Fruit fly (Drosophila melanogaster) whole organism, embryonic: ENCODE results near the gene CG42814.

Experiments used
- ATbp ChIP-seq: fragments of 200-800 bp; sonication (Bioruptor generic); optimal IDR thresholded peaks from 2 replicates; lab custom pipeline; 2017; ENCODE audit warnings: missing biosample characterization, mild to moderate bottlenecking, missing genetic modification characterization, missing genetic modification reagents
- Awh ChIP-seq: fragments of 200-800 bp; sonication (Bioruptor generic); IDR thresholded peaks from 2 replicates; pipeline ENCODE4, ENCODE4 v1.3.6; 2022; ENCODE audit warnings: missing biosample characterization, missing genetic modification characterization
- Bdp1 ChIP-seq: fragments of 200-800 bp; sonication (Bioruptor generic); optimal IDR thresholded peaks from 3 replicates; lab custom pipeline; 2016; ENCODE audit warnings: missing biosample characterization, missing genetic modification characterization
- CG11085 ChIP-seq: fragments of 200-800 bp; sonication (Bioruptor generic); IDR thresholded peaks from 2 replicates; pipeline ENCODE4 v1.3.6; 2022; ENCODE audit warnings: missing biosample characterization, missing genetic modification characterization
- CG11093 ChIP-seq: fragments of 200-800 bp; sonication (Bioruptor generic); IDR thresholded peaks from 3 replicates; pipeline ENCODE4 v1.3.6; 2022; ENCODE audit warnings: missing biosample characterization, missing genetic modification characterization
- CG11504 ChIP-seq: fragments of 200-800 bp; sonication (Bioruptor generic); optimal IDR thresholded peaks from 3 replicates; lab custom pipeline; 2019; ENCODE audit warnings: missing biosample characterization, mild to moderate bottlenecking, missing genetic modification characterization, moderate library complexity
- CG11695 ChIP-seq: fragments of 200-800 bp; sonication (Bioruptor generic); IDR thresholded peaks from 3 replicates; pipeline ENCODE4 v1.3.6; 2022; ENCODE audit warnings: missing biosample characterization, missing genetic modification characterization
- CG12391 ChIP-seq: fragments of 200-800 bp; sonication (Bioruptor generic); optimal IDR thresholded peaks from 3 replicates; lab custom pipeline; 2018; ENCODE audit warnings: missing biosample characterization, mild to moderate bottlenecking, missing genetic modification characterization, moderate library complexity
- CG13624 ChIP-seq: fragments of 200-800 bp; sonication (Bioruptor generic); optimal IDR thresholded peaks from 2 replicates; lab custom pipeline; 2016; ENCODE audit warnings: missing biosample characterization, missing genetic modification characterization
- CG14014 ChIP-seq: fragments of 200-800 bp; sonication (Bioruptor generic); IDR thresholded peaks from 2 replicates; pipeline ENCODE4 v1.3.6; 2022; ENCODE audit warnings: missing biosample characterization, missing genetic modification characterization
- CG17186 ChIP-seq: fragments of 200-800 bp; sonication (Bioruptor generic); optimal IDR thresholded peaks from 3 replicates; lab custom pipeline; 2017; ENCODE audit warnings: missing biosample characterization, missing genetic modification reagents, missing genetic modification characterization
- CG17802 ChIP-seq: fragments of 200-800 bp; sonication (Bioruptor generic); optimal IDR thresholded peaks from 2 replicates; lab custom pipeline; 2018; ENCODE audit warnings: missing biosample characterization, mild to moderate bottlenecking, missing genetic modification characterization, moderate library complexity
- CG18011 ChIP-seq: fragments of 200-800 bp; sonication (Bioruptor generic); optimal IDR thresholded peaks from 2 replicates; lab custom pipeline; 2017; ENCODE audit warnings: missing biosample characterization, missing genetic modification characterization, mild to moderate bottlenecking, moderate library complexity, missing genotype
- CG18764 ChIP-seq: fragments of 200-800 bp; sonication (Bioruptor generic); optimal IDR thresholded peaks from 3 replicates; lab custom pipeline; 2016; ENCODE audit warnings: missing biosample characterization, missing genetic modification characterization
- CG30431 ChIP-seq: fragments of 200-800 bp; sonication (Bioruptor generic); optimal IDR thresholded peaks from 2 replicates; lab custom pipeline; 2017; ENCODE audit warnings: missing biosample characterization, missing genetic modification characterization
- CG31224 ChIP-seq: fragments of 200-800 bp; sonication (Bioruptor generic); IDR thresholded peaks from 2 replicates; pipeline ENCODE4 v1.3.6; 2022; ENCODE audit warnings: missing biosample characterization, missing genetic modification characterization
- CG33213 ChIP-seq: fragments of 200-800 bp; sonication (Bioruptor generic); optimal IDR thresholded peaks from 3 replicates; lab custom pipeline; 2016; ENCODE audit warnings: missing biosample characterization, missing genetic modification characterization
- CG9437 ChIP-seq: fragments of 200-800 bp; sonication (Bioruptor generic); optimal IDR thresholded peaks from 2 replicates; lab custom pipeline; 2018; ENCODE audit warnings: missing biosample characterization, mild to moderate bottlenecking, missing genetic modification characterization
- Camta ChIP-seq: fragments of 200-800 bp; sonication (Bioruptor generic); optimal IDR thresholded peaks from 2 replicates; lab custom pipeline; 2016; ENCODE audit warnings: missing biosample characterization, missing genetic modification characterization
- Drgx ChIP-seq: fragments of 200-800 bp; sonication (Bioruptor generic); IDR thresholded peaks from 2 replicates; pipeline ENCODE4 v1.3.6; 2022; ENCODE audit warnings: missing biosample characterization, missing genetic modification characterization
- E2f1 ChIP-seq: fragments of 200-800 bp; sonication (Bioruptor generic); IDR thresholded peaks from 2 replicates; pipeline ENCODE4 v1.3.6; 2022; ENCODE audit warnings: missing biosample characterization, missing genetic modification characterization
- Fer1 ChIP-seq: fragments of 200-800 bp; sonication (Bioruptor generic); optimal IDR thresholded peaks from 2 replicates; lab custom pipeline; 2017; ENCODE audit warnings: missing biosample characterization, mild to moderate bottlenecking, missing genetic modification characterization
- Lim3 ChIP-seq: fragments of 200-800 bp; sonication (Bioruptor generic); IDR thresholded peaks from 2 replicates; pipeline ENCODE4 v1.3.6; 2022; ENCODE audit warnings: missing biosample characterization, missing genetic modification characterization
- MBD-R2 ChIP-seq: fragments of 200-800 bp; sonication (Bioruptor generic); IDR thresholded peaks from 2 replicates; pipeline ENCODE4 v1.3.6; 2022; ENCODE audit warnings: missing biosample characterization, missing genetic modification characterization
- Rfx ChIP-seq: fragments of 200-800 bp; sonication (Bioruptor generic); IDR thresholded peaks from 2 replicates; pipeline ENCODE4 v1.3.6; 2022; ENCODE audit warnings: missing biosample characterization, missing genetic modification characterization
- ab ChIP-seq: fragments of 200-800 bp; sonication (Bioruptor generic); optimal IDR thresholded peaks from 2 replicates; lab custom pipeline; 2016; ENCODE audit warnings: missing biosample characterization, missing genetic modification characterization
- amos ChIP-seq: fragments of 200-800 bp; sonication (Bioruptor generic); IDR thresholded peaks from 2 replicates; pipeline ENCODE4 v1.3.6; 2022; ENCODE audit warnings: missing biosample characterization, missing genetic modification characterization; ENCODE audit not compliant: partially characterized antibody
- ara ChIP-seq: fragments of 200-800 bp; sonication (Bioruptor generic); IDR thresholded peaks from 2 replicates; pipeline ENCODE4 v1.3.6; 2022; ENCODE audit warnings: missing biosample characterization, missing genetic modification characterization
- bcd ChIP-seq: fragments of 200-800 bp; sonication (Bioruptor generic); optimal IDR thresholded peaks from 2 replicates; lab custom pipeline; 2017; ENCODE audit warnings: missing biosample characterization, mild to moderate bottlenecking, missing genetic modification characterization
- bsh ChIP-seq, 2 experiments: fragments of 200-800 bp; sonication (Bioruptor generic); optimal IDR thresholded peaks; 2 replicates each; lab custom pipeline; 2017 to 2018; ENCODE audit warnings: mild to moderate bottlenecking in 2 of 2, missing biosample characterization in 2 of 2, missing genetic modification characterization in 2 of 2, moderate library complexity in 1 of 2
- cad ChIP-seq: fragments of >200 bp; optimal IDR thresholded peaks from 2 replicates; lab custom pipeline; 2017; ENCODE audit warnings: missing biosample characterization, missing genetic modification characterization
- danr ChIP-seq: fragments of 200-800 bp; sonication (Bioruptor generic); IDR thresholded peaks from 2 replicates; pipeline ENCODE4 v1.3.6; 2022; ENCODE audit warnings: missing biosample characterization, missing genetic modification characterization
- dpn ChIP-seq, 2 experiments: fragments of 200-800 bp; sonication (Bioruptor generic); optimal IDR thresholded peaks; 3 replicates each; lab custom pipeline; 2016; ENCODE audit warnings: missing biosample characterization in 2 of 2, missing genetic modification characterization in 2 of 2
- fd3F ChIP-seq: fragments of 200-800 bp; sonication (Bioruptor generic); optimal IDR thresholded peaks from 2 replicates; lab custom pipeline; 2018; ENCODE audit warnings: missing biosample characterization, mild to moderate bottlenecking, missing genetic modification characterization, moderate library complexity
- fu2 ChIP-seq: fragments of 200-800 bp; sonication (Bioruptor generic); optimal IDR thresholded peaks from 2 replicates; lab custom pipeline; 2016; ENCODE audit warnings: missing biosample characterization, missing genetic modification characterization
- gt ChIP-seq: fragments of 200-800 bp; sonication (Bioruptor generic); IDR thresholded peaks from 2 replicates; pipeline ENCODE4 v1.3.6; 2022; ENCODE audit warnings: missing biosample characterization, missing genetic modification characterization
- hb ChIP-seq: fragments of 200-800 bp; sonication (Bioruptor generic); IDR thresholded peaks from 3 replicates; pipeline ENCODE4 v1.3.6; 2022; ENCODE audit warnings: missing biosample characterization, missing genetic modification characterization; ENCODE audit not compliant: partially characterized antibody
- ind ChIP-seq: fragments of 200-800 bp; sonication (Bioruptor generic); optimal IDR thresholded peaks from 3 replicates; lab custom pipeline; 2016; ENCODE audit warnings: missing biosample characterization, missing genetic modification characterization
- jing ChIP-seq: fragments of 200-800 bp; sonication (Bioruptor generic); optimal IDR thresholded peaks from 2 replicates; lab custom pipeline; 2018; ENCODE audit warnings: missing biosample characterization, mild to moderate bottlenecking, missing genetic modification characterization
- mld ChIP-seq: fragments of 200-800 bp; sonication (Bioruptor generic); IDR thresholded peaks from 3 replicates; pipeline ENCODE4 v1.3.6; 2022; ENCODE audit warnings: missing biosample characterization, missing genetic modification characterization; ENCODE audit not compliant: partially characterized antibody
- pho ChIP-seq: fragments of 200-800 bp; sonication (Bioruptor generic); optimal IDR thresholded peaks from 2 replicates; lab custom pipeline; 2016; ENCODE audit warnings: missing biosample characterization, missing genetic modification characterization
- pita ChIP-seq: fragments of 200-800 bp; sonication (Bioruptor generic); optimal IDR thresholded peaks from 2 replicates; lab custom pipeline; 2017; ENCODE audit warnings: missing biosample characterization, mild to moderate bottlenecking, missing genetic modification characterization
- prd ChIP-seq, 3 experiments: fragments of >200 bp in 2 of 3; fragments of 200-800 bp in 1 of 3; sonication (Bioruptor generic) in 1 of 3; optimal IDR thresholded peaks in 2 of 3; IDR thresholded peaks in 1 of 3; 2 replicates in 2 of 3; 3 replicates in 1 of 3; pipeline versions ENCODE4 v1.3.6 to Lab custom; 2017 to 2022; ENCODE audit warnings: missing biosample characterization in 1 of 3, missing genetic modification characterization in 1 of 3
- run ChIP-seq: fragments of 200-800 bp; sonication (Bioruptor generic); optimal IDR thresholded peaks from 3 replicates; lab custom pipeline; 2018; ENCODE audit warnings: missing biosample characterization, mild to moderate bottlenecking, missing genetic modification characterization
- schlank ChIP-seq: fragments of 200-800 bp; sonication (Bioruptor generic); optimal IDR thresholded peaks from 2 replicates; lab custom pipeline; 2018; ENCODE audit warnings: missing biosample characterization, mild to moderate bottlenecking, missing genetic modification characterization
- sens-2 ChIP-seq: fragments of 200-800 bp; sonication (Bioruptor generic); IDR thresholded peaks from 2 replicates; pipeline ENCODE4 v1.3.6; 2022; ENCODE audit warnings: missing biosample characterization, missing genetic modification characterization
- sim ChIP-seq: fragments of 200-800 bp; sonication (Bioruptor generic); IDR thresholded peaks from 2 replicates; pipeline ENCODE4 v1.3.6; 2022; ENCODE audit warnings: missing biosample characterization, missing genetic modification characterization
- tin ChIP-seq: fragments of 200-800 bp; sonication (Bioruptor generic); optimal IDR thresholded peaks from 3 replicates; lab custom pipeline; 2016; ENCODE audit warnings: missing biosample characterization, missing genetic modification characterization
- tup ChIP-seq: fragments of 200-800 bp; sonication (Bioruptor generic); optimal IDR thresholded peaks from 2 replicates; lab custom pipeline; 2016; ENCODE audit warnings: missing biosample characterization, mild to moderate bottlenecking, missing genetic modification characterization, moderate library complexity
- wdn ChIP-seq: fragments of 200-800 bp; sonication (Bioruptor generic); IDR thresholded peaks from 2 replicates; pipeline ENCODE4 v1.3.6; 2022; ENCODE audit warnings: missing biosample characterization, missing genetic modification characterization

The CG42814 gene

DNA sequence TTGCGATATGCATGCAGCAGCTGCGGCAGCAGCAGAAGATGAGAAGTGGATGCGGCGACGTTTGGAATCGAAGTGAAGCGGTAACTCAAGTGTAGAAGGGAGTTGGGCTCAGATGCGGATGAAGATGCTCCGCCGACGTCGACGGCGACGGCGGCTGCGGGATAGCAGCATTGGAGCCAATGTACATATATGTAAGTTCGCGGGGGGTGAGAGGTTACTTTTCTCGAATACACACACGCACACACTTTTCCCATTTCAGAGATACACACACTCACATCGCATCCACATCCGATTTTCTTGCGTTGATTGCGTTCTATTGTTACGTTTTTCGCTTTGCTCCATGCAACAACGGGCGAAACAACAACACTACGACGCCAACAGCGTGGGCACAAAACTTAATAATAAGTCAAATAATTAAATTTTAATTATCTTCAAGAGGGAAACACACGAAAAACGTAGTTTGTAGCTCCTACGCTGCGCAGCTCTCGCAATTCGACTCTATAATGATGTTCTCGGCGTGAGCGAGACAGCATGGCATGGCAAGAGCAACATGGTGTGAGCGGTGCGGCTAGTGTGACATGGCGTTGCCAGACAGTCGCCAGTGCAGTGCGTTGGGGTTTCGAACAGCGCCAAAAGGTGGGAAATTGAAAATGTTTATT lies 15.6 kb upstream of the CG42814 start, which contains the start of gene CG18766 (continued):
- TF ChIP-seq CG14014 (GFP tag; lab: Robert Waterston, UW), result no peak
- no peak for TF ChIP-seq CG11085
- TF ChIP-seq CG13624 (GFP tag; lab: Kevin White, UChicago), result peak; percentile 71
- peak; percentile 13 for TF ChIP-seq Camta
- no peak for TF ChIP-seq wdn (GFP tag; lab: Robert Waterston, UW)
- peak; percentile 95 for TF ChIP-seq CG9437 (GFP tag; lab: Kevin White, UChicago)
- no peak for TF ChIP-seq mld
- 0 out of 2 replicates have a peak, but pooled peaks have one; percentile 24 for TF ChIP-seq Awh (GFP tag; lab: Robert Waterston, UW)
- peak; percentile 68 for TF ChIP-seq CG11504
- TF ChIP-seq gt, result no peak
- no peak for TF ChIP-seq bsh (GFP tag; optimal IDR thresholded peaks at IDR 0.05; lab: Kevin White, UChicago)
- TF ChIP-seq ab (GFP tag; lab: Kevin White, UChicago), result peak; percentile 26
- TF ChIP-seq CG33213 (GFP tag; lab: Kevin White, UChicago), result no peak
- TF ChIP-seq schlank (tag; lab: Kevin White, UChicago), result no peak
- TF ChIP-seq CG30431 (GFP tag; lab: Kevin White, UChicago), result no peak
- peak; percentile 84 for TF ChIP-seq CG17186
- no peak for TF ChIP-seq CG18764 (GFP tag; lab: Kevin White, UChicago)
- no peak for TF ChIP-seq danr (GFP tag; lab: Robert Waterston, UW)
- TF ChIP-seq hb, result 0 out of 3 replicates have a peak, but pooled peaks have one; percentile 20
- 0 out of 2 replicates have a peak, but pooled peaks have one; percentile 20 for TF ChIP-seq E2f1 (GFP tag; lab: Robert Waterston, UW)
- TF ChIP-seq dpn (GFP tag; optimal IDR thresholded peaks at IDR 0.05; lab: Kevin White, UChicago), result peak in 1 of 2 experiments; percentile 10
- no peak for TF ChIP-seq bcd
- TF ChIP-seq Rfx (GFP tag; lab: Robert Waterston, UW), result peak; percentile 45; the same call in 1 of the 2 replicates
- TF ChIP-seq ind (GFP tag; lab: Kevin White, UChicago), result peak; percentile 26
- TF ChIP-seq CG31224 (GFP tag; lab: Robert Waterston, UW), result no peak
- TF ChIP-seq tup (GFP tag; lab: Kevin White, UChicago), result no peak
- TF ChIP-seq tin, result no peak
- no peak for TF ChIP-seq pita
- no peak for TF ChIP-seq sens-2 (GFP tag; lab: Robert Waterston, UW)
- no peak for TF ChIP-seq Lim3
- TF ChIP-seq CG12391 (tag; lab: Kevin White, UChicago), result no peak
- no peak for TF ChIP-seq run (tag; lab: Kevin White, UChicago)
- no peak for TF ChIP-seq CG11695
- TF ChIP-seq sim (GFP tag; lab: Robert Waterston, UW), result no peak
- TF ChIP-seq amos (GFP tag; lab: Robert Waterston, UW), result peak; percentile 45
- TF ChIP-seq CG18011 (GFP tag; lab: Kevin White, UChicago), result peak; percentile 12
- no peak for TF ChIP-seq cad (GFP tag; lab: Kevin White, UChicago)
- TF ChIP-seq ATbp (GFP tag; lab: Kevin White, UChicago), result no peak
- no peak for TF ChIP-seq ara (GFP tag; lab: Robert Waterston, UW)
- TF ChIP-seq jing (GFP tag; lab: Kevin White, UChicago), result no peak
- TF ChIP-seq Bdp1 (GFP tag; lab: Kevin White, UChicago), result peak; percentile 9
- TF ChIP-seq pho (GFP tag; lab: Kevin White, UChicago), result peak; percentile 45
- peak; percentile 15 for TF ChIP-seq fu2 (GFP tag; lab: Kevin White, UChicago)
- no peak for TF ChIP-seq CG17802 (tag; lab: Kevin White, UChicago)
- TF ChIP-seq MBD-R2 (GFP tag; lab: Robert Waterston, UW), result peak; percentile 83
- no peak for TF ChIP-seq fd3F (GFP tag; lab: Kevin White, UChicago)
- TF ChIP-seq Drgx (GFP tag; lab: Robert Waterston, UW), result peak; percentile 10; the same call in 1 of the 2 replicates
- no peak for TF ChIP-seq CG11093 (GFP tag; lab: Robert Waterston, UW)
- no peak for TF ChIP-seq Fer1 (GFP tag; lab: Kevin White, UChicago)
- no peak for TF ChIP-seq prd (optimal IDR thresholded peaks at IDR 0.05; lab: Kevin White, UChicago)
- TF ChIP-seq prd (GFP tag; IDR thresholded peaks at IDR 0.05; lab: Robert Waterston, UW), result no peak
